Worm (Caenorhabditis elegans): ENCODE data around the gene srbc-36.

srbc-36 gene

ce11 chrV:3484702-3485101, 5.6 kb downstream of the srbc-36 start, which contains the start of gene srbc-33:
TSS of gene srbc-33 (minus strand) at chrV:3484802.
- TF ChIP-seq aha-1 (tag) (peak; percentile 3), ZK546.5 (tag; optimal IDR thresholded peaks at IDR 0.05) (no peak), nhr-48 (tag; optimal IDR thresholded peaks at IDR 0.05) (no peak), ceh-32 (tag; optimal IDR thresholded peaks at IDR 0.05; ENCODE audit: poor library complexity) (no peak), ztf-11 (tag; optimal IDR thresholded peaks at IDR 0.05) (no peak), mep-1 (tag; optimal IDR thresholded peaks at IDR 0.05) (no peak), Y105C5A.15 (GFP tag; IDR thresholded peaks at IDR 0.05) (no peak)

DNA sequence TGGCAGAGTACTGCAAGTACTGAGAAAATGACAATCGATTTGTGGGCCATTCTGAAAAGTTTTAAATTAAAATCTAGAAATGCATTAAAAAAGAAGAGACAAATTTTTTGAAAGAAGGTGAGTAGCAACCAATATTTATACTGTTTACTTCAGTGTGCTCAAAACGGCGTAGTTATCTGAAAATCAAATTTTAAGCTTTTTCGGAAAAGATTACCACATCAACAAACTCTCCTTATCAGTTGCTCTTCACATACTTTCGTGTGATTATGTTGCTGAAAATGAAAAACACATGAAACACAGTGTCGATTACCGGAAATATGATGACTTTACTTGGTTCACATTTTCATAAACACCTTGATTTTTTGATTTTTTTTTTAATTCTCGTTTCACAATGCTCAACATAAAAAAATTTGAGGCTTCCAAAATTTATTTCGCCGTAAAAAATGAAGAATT, 7.8 kb downstream of the srbc-36 start, which contains the start of gene lys-7:
lys-7 (minus strand) TSS at position 51 of the 453 bp plus-strand sequence.
- TF ChIP-seq daf-16 (GFP tag; optimal IDR thresholded peaks at IDR 0.05) (no peak), daf-16 (tag; optimal IDR thresholded peaks at IDR 0.05) (peak; percentile 96), ceh-82 (tag; optimal IDR thresholded peaks at IDR 0.05) (no peak)

DNA sequence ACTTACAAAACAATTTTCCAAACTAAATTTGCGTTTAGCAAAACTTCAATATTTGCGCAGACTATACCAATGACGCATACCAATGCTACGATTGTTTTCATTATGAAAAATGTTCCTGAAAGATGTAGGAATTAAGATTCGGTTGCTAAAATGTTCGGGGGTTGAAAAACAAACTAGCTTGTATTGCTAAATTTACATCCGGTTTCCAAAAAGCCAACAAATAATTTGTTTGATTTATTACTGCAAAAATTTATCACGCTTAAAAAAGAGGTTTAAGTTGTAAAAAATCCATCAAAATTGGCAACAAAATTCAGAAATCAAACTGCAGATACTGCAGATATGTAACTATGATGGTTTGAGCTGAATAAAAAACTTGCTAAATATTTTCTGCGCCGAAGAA, 10.0 kb downstream of the srbc-36 start, which contains the start of gene srbc-30:
srbc-30 (minus strand) TSS at position 101 of the 400 bp plus-strand sequence.
- TF ChIP-seq pqm-1 (tag; optimal IDR thresholded peaks at IDR 0.05) = no peak
- TF ChIP-seq daf-12 (tag; optimal IDR thresholded peaks at IDR 0.05) = no peak
- TF ChIP-seq Y5F2A.4 (GFP tag; optimal IDR thresholded peaks at IDR 0.05) = no peak
- no peak for TF ChIP-seq snpc-1.2 (GFP tag; IDR thresholded peaks at IDR 0.05)

DNA sequence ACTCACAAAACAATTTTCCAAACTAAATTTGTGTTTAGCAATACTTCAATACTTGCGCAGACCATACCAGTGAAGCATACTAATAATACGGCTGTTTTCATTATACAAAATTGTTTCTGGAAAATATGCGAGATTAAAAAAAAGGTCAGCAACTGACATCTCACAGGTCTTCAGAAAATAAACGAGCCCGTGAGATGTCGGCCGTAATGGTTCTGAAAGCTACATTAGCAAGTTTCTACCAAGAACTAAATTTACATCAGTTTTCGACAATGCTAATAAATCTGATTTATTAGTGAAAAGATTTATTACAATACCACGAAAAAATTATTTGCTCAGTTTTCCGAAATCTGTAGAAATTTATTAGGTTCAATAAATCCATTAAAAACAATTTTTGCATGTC, 12.8 kb downstream of the srbc-36 start, which contains the start of gene srbc-31:
srbc-31 (minus strand) TSS at position 101 of the 400 bp plus-strand sequence.
- no peak for TF ChIP-seq F49E8.2 (tag; optimal IDR thresholded peaks at IDR 0.05; ENCODE audit: borderline replicate concordance)
- TF ChIP-seq rbr-2 (tag; optimal IDR thresholded peaks at IDR 0.05) = no peak
- TF ChIP-seq F26F4.8 (GFP tag; conservative IDR thresholded peaks at IDR 0.05) = no peak
- TF ChIP-seq spr-1 (tag; optimal IDR thresholded peaks at IDR 0.05) = no peak
- no peak for TF ChIP-seq mxl-2 (GFP tag; conservative IDR thresholded peaks at IDR 0.05)
- TF ChIP-seq lin-15B (tag; optimal IDR thresholded peaks at IDR 0.05) = no peak
- TF ChIP-seq nhr-11 (tag; optimal IDR thresholded peaks at IDR 0.05) = no peak
- TF ChIP-seq nhr-10 (tag; optimal IDR thresholded peaks at IDR 0.05) = no peak
- TF ChIP-seq Y105C5A.15 (GFP tag; IDR thresholded peaks at IDR 0.05) = no peak
- TF ChIP-seq lir-3 (tag; optimal IDR thresholded peaks at IDR 0.05) = no peak
- no peak for TF ChIP-seq zip-11 (GFP tag; IDR thresholded peaks at IDR 0.05)
- no peak for TF ChIP-seq unc-130 (GFP tag; optimal IDR thresholded peaks at IDR 0.05)
- no peak for TF ChIP-seq nhr-25 (tag; optimal IDR thresholded peaks at IDR 0.05; ENCODE audit: borderline replicate concordance, insufficient read depth)
- TF ChIP-seq zag-1 (tag; optimal IDR thresholded peaks at IDR 0.05) = no peak
- no peak for TF ChIP-seq ZK546.5 (tag; optimal IDR thresholded peaks at IDR 0.05)
- no peak for TF ChIP-seq unc-62 (GFP tag; optimal IDR thresholded peaks at IDR 0.05 in 1 of 2)
- no peak for TF ChIP-seq unc-62 (tag; optimal IDR thresholded peaks at IDR 0.05)
- TF ChIP-seq attf-4 (tag; optimal IDR thresholded peaks at IDR 0.05) = no peak

- no peak for TF ChIP-seq dve-1 (tag; optimal IDR thresholded peaks at IDR 0.05; ENCODE audit: insufficient read depth)
- TF ChIP-seq D1046.2 (GFP tag; IDR thresholded peaks at IDR 0.05) = no peak
- peak in 1 of 2 experiments; percentile 97 for TF ChIP-seq unc-62 (GFP tag; optimal IDR thresholded peaks at IDR 0.05 in 1 of 2)
- no peak for TF ChIP-seq unc-62 (tag; optimal IDR thresholded peaks at IDR 0.05)
- no peak for TF ChIP-seq zip-11 (GFP tag; IDR thresholded peaks at IDR 0.05)
Observed at ce11 chrV:3476228-3476627, 14.1 kb downstream of the srbc-36 start.

- no peak for TF ChIP-seq nhr-42 (GFP tag; IDR thresholded peaks at IDR 0.05)
- TF ChIP-seq cey-2 (tag; optimal IDR thresholded peaks at IDR 0.05; ENCODE audit: borderline replicate concordance, insufficient read depth) = no peak
- TF ChIP-seq ceh-44 (GFP tag; IDR thresholded peaks at IDR 0.05) = no peak
- TF ChIP-seq aly-2 (tag; optimal IDR thresholded peaks at IDR 0.05) = no peak
- TF ChIP-seq daf-8 (GFP tag; IDR thresholded peaks at IDR 0.05) = no peak
- TF ChIP-seq unc-130 (GFP tag; optimal IDR thresholded peaks at IDR 0.05) = no peak
- no peak for TF ChIP-seq nhr-77 (tag; optimal IDR thresholded peaks at IDR 0.05)
- no peak for TF ChIP-seq ama-1 (optimal IDR thresholded peaks at IDR 0.05)
Observed at ce11 chrV:3475021-3475420, 15.3 kb downstream of the srbc-36 start, which contains the start of gene oac-2. TSS of gene oac-2 (minus strand) at chrV:3475121.

Measured in whole organism, L4 larva.